Worm (Caenorhabditis elegans) whole organism, young adult: Measurements from ENCODE around the gene sre-48.
"Not testable (repeated sequence)": the region's sequence is repeated elsewhere in the genome, so short reads cannot be mapped to it uniquely, and the experiment has no call there.

Experiments used
- C06A6.2 ChIP-seq: fragments of 200-800 bp; sonication (Bioruptor generic); conservative IDR thresholded peaks from 2 replicates; pipeline ENCODE4 v1.3.6; 2022; ENCODE audit warnings: missing genetic modification characterization, missing compliant biosample characterization
- F52B5.7 ChIP-seq: sonication (generic microtip); optimal IDR thresholded peaks from 2 replicates; lab custom pipeline; 2016; ENCODE audit warnings: mild to moderate bottlenecking, missing genetic modification characterization, missing compliant biosample characterization
- K11D2.4 ChIP-seq: fragments of 200-800 bp; sonication (Bioruptor generic); IDR thresholded peaks from 2 replicates; pipeline ENCODE4 v1.3.6; 2022; ENCODE audit warnings: missing genetic modification reagents, missing genetic modification characterization, missing compliant biosample characterization
- aptf-2 ChIP-seq: fragments of 200-800 bp; sonication (Bioruptor generic); conservative IDR thresholded peaks from 2 replicates; pipeline ENCODE4 v1.3.6; 2022; ENCODE audit warnings: missing genetic modification reagents, missing genetic modification characterization, missing compliant biosample characterization
- him-1 ChIP-seq: sonication (generic microtip); optimal IDR thresholded peaks from 2 replicates; lab custom pipeline; 2016; ENCODE audit warnings: missing genotype, missing genetic modification reagents, missing genetic modification characterization, missing compliant biosample characterization
- hlh-12 ChIP-seq: sonication (generic microtip); optimal IDR thresholded peaks from 2 replicates; lab custom pipeline; 2016; ENCODE audit warnings: missing genetic modification characterization, missing compliant biosample characterization
- pbrm-1 ChIP-seq: fragments of 200-800 bp; sonication (Bioruptor generic); IDR thresholded peaks from 2 replicates; pipeline ENCODE4 v1.3.6; 2022; ENCODE audit warnings: missing genetic modification reagents, missing genetic modification characterization, missing compliant biosample characterization
- unc-62 ChIP-seq: fragments of 150-350 bp; optimal IDR thresholded peaks from 2 replicates; lab custom pipeline; 2014; ENCODE audit warnings: missing biosample characterization, missing genetic modification reagents, missing genetic modification characterization

DNA sequence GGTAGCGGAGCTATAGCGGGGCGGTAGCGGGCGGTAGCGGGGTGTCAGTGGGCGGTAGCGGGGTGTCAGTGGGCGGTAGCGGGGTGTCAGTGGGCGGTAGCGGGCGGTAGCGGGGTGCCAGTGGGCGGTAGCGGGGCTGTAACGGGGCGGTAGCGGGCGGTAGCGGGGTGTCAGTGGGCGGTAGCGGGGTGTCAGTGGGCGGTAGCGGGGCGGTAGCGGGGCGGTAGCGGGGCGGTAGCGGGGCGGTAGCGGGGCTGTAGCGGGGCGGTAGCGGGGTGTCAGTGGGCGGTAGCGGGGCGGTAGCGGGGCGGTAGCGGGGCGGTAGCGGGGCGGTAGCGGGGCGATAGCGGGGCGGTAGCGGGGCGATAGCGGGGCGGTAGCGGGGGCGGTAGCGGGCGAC, 39.9 kb upstream of the sre-48 start:
- TF ChIP-seq F52B5.7 (tag; lab: Kevin White, UChicago) (peak; percentile 18), K11D2.4 (GFP tag; lab: Robert Waterston, UW) (0 out of 2 replicates have a peak, but pooled peaks have one; percentile 19)
- TF ChIP-seq C06A6.2; aptf-2 (GFP tag; lab: Robert Waterston, UW); hlh-12; pbrm-1; him-1; unc-62 (GFP tag; lab: Kevin White, UChicago): not testable (repeated sequence)
